Worm (Caenorhabditis elegans): ENCODE results near the gene Y94H6A.10.
A peak's percentile ranks its signal among the peaks of the same experiment; 100 is the strongest.

Gene Y94H6A.10

DNA sequence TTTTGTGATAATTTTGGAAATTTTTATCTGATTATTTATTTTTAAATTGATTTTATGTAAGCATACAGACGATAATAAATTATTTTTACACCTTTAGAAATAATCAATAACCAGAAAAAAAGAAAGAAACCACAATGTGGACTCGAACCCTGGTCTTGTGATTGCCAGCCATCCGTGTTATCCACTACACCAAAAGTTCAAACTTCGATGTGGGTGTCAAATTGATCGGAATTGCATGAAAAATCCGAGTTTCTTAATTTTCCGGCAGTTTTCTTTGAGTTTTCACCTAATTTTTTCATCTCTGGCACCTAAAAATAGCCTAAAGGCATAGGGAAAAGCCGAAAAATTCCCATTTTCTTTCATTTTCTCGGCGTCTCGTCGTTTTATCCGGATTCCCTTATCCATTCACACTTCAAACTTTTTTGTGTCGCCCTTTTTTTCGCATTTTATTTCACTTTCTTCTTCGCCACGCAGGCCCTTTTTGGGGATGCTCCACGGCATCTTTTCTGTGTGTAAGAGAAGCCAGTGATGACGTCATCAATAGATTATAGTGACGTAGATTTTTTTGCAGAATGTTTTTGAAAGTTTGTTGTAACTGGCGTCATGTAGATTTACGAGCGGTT is 37.0 kb upstream of the Y94H6A.10 start:
- TF ChIP-seq xbp-1 (tag; optimal IDR thresholded peaks at IDR 0.05), result peak; percentile 20
- TF ChIP-seq fkh-8 (tag; optimal IDR thresholded peaks at IDR 0.05), result peak; percentile 11
- TF ChIP-seq zip-4 (GFP tag; optimal IDR thresholded peaks at IDR 0.05), result no peak
- TF ChIP-seq lin-14 (GFP tag; optimal IDR thresholded peaks at IDR 0.05), result peak; percentile 69

DNA sequence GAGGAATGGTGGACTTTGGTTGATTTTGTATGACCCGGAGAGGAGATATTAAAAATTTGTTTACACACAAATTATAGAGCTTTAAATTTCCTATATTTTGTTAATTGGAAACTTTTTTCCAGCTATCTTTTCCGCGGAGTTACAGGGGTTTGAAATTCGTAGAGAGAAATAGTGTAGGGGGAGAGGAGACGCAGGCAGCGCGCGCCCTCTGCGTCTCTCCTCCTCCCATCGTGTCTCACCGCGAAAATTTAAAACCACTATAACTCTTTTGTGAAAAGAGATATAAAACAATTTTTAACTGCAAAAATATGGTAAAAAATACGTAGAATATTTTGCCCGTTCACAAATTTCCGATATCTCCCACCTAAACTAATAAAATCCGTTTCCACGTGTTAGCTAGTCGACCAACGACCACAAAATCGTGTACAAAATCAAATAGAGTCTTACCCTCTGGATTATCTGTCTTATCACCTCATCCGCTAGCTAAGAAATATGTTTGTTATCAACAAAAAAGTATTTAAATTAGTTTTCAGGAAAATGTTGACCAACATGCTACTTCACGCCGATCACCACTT is 32.1 kb upstream of the Y94H6A.10 start, which contains the start of gene nhr-277:
Gene nhr-277, plus strand, starts transcription at position 525 of the 575 bp plus-strand sequence.
- TF ChIP-seq lin-13 (GFP tag; optimal IDR thresholded peaks at IDR 0.05) (no peak), F16B12.6 (tag; optimal IDR thresholded peaks at IDR 0.05) (no peak), fkh-8 (tag; optimal IDR thresholded peaks at IDR 0.05) (no peak), unc-86 (tag; optimal IDR thresholded peaks at IDR 0.05) (no peak), efl-1 (optimal IDR thresholded peaks at IDR 0.05) (no peak), efl-1 (GFP tag; optimal IDR thresholded peaks at IDR 0.05 in 1 of 2) (peak in 1 of 2 experiments; percentile 11), ceh-8 (GFP tag; optimal IDR thresholded peaks at IDR 0.05) (no peak), nhr-85 (tag) (peak; percentile 9)

DNA sequence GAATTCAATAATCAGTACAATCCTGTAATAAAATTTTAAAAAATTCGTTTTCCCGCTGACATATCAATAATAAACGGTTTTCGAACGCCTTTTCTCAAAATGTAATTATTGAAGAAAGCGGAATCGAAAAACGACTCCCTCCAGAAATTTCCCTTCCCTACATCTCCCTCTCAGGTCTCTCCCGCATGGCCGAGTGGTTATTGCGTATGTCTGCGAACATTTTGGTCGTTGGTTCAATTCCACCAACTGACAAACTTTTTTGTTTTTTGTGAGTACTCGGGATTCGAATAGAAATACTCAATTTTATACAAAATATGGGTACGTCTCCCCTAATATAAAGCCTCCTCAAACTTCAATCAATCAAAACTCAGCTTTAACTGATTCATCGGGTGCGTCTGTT is 29.6 kb upstream of the Y94H6A.10 start:
- TF ChIP-seq nhr-19 (GFP tag; conservative IDR thresholded peaks at IDR 0.05), result peak; percentile 17; the same call in 1 of the 2 replicates

- no peak for TF ChIP-seq C04F5.9 (tag; optimal IDR thresholded peaks at IDR 0.05)
- TF ChIP-seq efl-1 (optimal IDR thresholded peaks at IDR 0.05), result no peak
- TF ChIP-seq efl-1 (GFP tag; optimal IDR thresholded peaks at IDR 0.05 in 1 of 2), result peak in 1 of 2 experiments; percentile 40
- no peak for TF ChIP-seq nhr-85 (tag)
- TF ChIP-seq lin-15B (tag; optimal IDR thresholded peaks at IDR 0.05), result no peak
Observed at ce11 chrIV:2738466-2738865, 28.0 kb upstream of the Y94H6A.10 start.

ce11 chrIV:2736575-2736974 is 26.1 kb upstream of the Y94H6A.10 start:
- TF ChIP-seq efl-3 (GFP tag; optimal IDR thresholded peaks at IDR 0.05) (no peak), nhr-85 (tag) (no peak), pqm-1 (tag; optimal IDR thresholded peaks at IDR 0.05) (no peak), mef-2 (tag; optimal IDR thresholded peaks at IDR 0.05) (no peak), alr-1 (tag; optimal IDR thresholded peaks at IDR 0.05; ENCODE audit: borderline replicate concordance) (no peak)

ce11 chrIV:2734675-2735074 is 24.2 kb upstream of the Y94H6A.10 start:
- TF ChIP-seq hlh-4 (tag; optimal IDR thresholded peaks at IDR 0.05) (peak; percentile 39), pax-3 (tag; optimal IDR thresholded peaks at IDR 0.05) (no peak), unc-98 (GFP tag; IDR thresholded peaks at IDR 0.05) (no peak), lsy-2 (tag; optimal IDR thresholded peaks at IDR 0.05) (peak in 1 of 2 experiments; percentile 23), fkh-8 (tag; optimal IDR thresholded peaks at IDR 0.05) (peak; percentile 93), swsn-7 (tag; optimal IDR thresholded peaks at IDR 0.05) (peak; percentile 44), lin-14 (GFP tag; optimal IDR thresholded peaks at IDR 0.05) (peak; percentile 47), dsc-1 (tag; optimal IDR thresholded peaks at IDR 0.05) (peak; percentile 87), Y116A8C.19 (tag; optimal IDR thresholded peaks at IDR 0.05; ENCODE audit: borderline replicate concordance) (no peak), skn-1 (tag; optimal IDR thresholded peaks at IDR 0.05) (no peak), grh-1 (GFP tag; IDR thresholded peaks at IDR 0.05) (no peak), dpl-1 (GFP tag; optimal IDR thresholded peaks at IDR 0.05) (no peak), mef-2 (tag; optimal IDR thresholded peaks at IDR 0.05) (no peak), efl-3 (GFP tag; optimal IDR thresholded peaks at IDR 0.05) (no peak), sup-37 (GFP tag; optimal IDR thresholded peaks at IDR 0.05) (no peak), nhr-71 (tag; optimal IDR thresholded peaks at IDR 0.05) (peak; percentile 79), nhr-20 (tag; optimal IDR thresholded peaks at IDR 0.05) (peak; percentile 37), ztf-11 (tag; optimal IDR thresholded peaks at IDR 0.05) (no peak), nhr-47 (tag; optimal IDR thresholded peaks at IDR 0.05) (peak; percentile 75), nhr-11 (tag; optimal IDR thresholded peaks at IDR 0.05) (peak; percentile 3), pqm-1 (tag; optimal IDR thresholded peaks at IDR 0.05) (no peak), mep-1 (tag; optimal IDR thresholded peaks at IDR 0.05) (no peak), F16B12.6 (tag; optimal IDR thresholded peaks at IDR 0.05) (no peak), unc-130 (tag; optimal IDR thresholded peaks at IDR 0.05) (no peak), nhr-77 (tag; optimal IDR thresholded peaks at IDR 0.05) (no peak)

Measured in whole organism, L1 larva.